Worm (Caenorhabditis elegans) whole organism, L3 larva: Measurements from ENCODE around the gene hecw-1.
"Not testable (repeated sequence)": the region's sequence is repeated elsewhere in the genome, so short reads cannot be mapped to it uniquely, and the experiment has no call there.

Experiments
- ceh-82 ChIP-seq: fragments of 150-350 bp; optimal IDR thresholded peaks from 2 replicates; lab custom pipeline; 2014; ENCODE audit warnings: missing biosample characterization, missing genetic modification characterization
- egl-27 ChIP-seq: sonication (generic microtip); optimal IDR thresholded peaks from 4 replicates; lab custom pipeline; 2017; ENCODE audit warnings: missing biosample characterization, missing genetic modification reagents, missing genetic modification characterization
- mdl-1 ChIP-seq: fragments of 150-350 bp; optimal IDR thresholded peaks from 2 replicates; lab custom pipeline; 2014; ENCODE audit warnings: missing biosample characterization, missing genetic modification characterization
- nhr-12 ChIP-seq: fragments of 150-350 bp; optimal IDR thresholded peaks from 2 replicates; lab custom pipeline; 2014; ENCODE audit warnings: missing biosample characterization, missing genetic modification characterization
- nhr-28 ChIP-seq: fragments of 150-350 bp; optimal IDR thresholded peaks from 2 replicates; lab custom pipeline; 2014; ENCODE audit warnings: missing biosample characterization, missing genetic modification characterization
- sea-2 ChIP-seq: fragments of 150-350 bp; sonication (generic microtip); optimal IDR thresholded peaks from 4 replicates; lab custom pipeline; 2014; ENCODE audit warnings: missing biosample characterization, missing genetic modification reagents, missing genetic modification characterization
- skn-1 ChIP-seq: fragments of 150-350 bp; optimal IDR thresholded peaks from 2 replicates; lab custom pipeline; 2014; ENCODE audit warnings: missing biosample characterization, missing genetic modification characterization
- snpc-4 ChIP-seq: fragments of 150-350 bp; optimal IDR thresholded peaks from 2 replicates; lab custom pipeline; 2014; ENCODE audit warnings: missing biosample characterization, missing genetic modification characterization
- tbx-2 ChIP-seq: sonication (generic microtip); optimal IDR thresholded peaks from 2 replicates; lab custom pipeline; 2016; ENCODE audit warnings: mild to moderate bottlenecking, missing genetic modification characterization, missing compliant biosample characterization

ce11 chrIII:3332736-3333135 is 57.0 kb downstream of the hecw-1 start, which contains the start of gene Y53G8AR.1:
- not testable (repeated sequence) for TF ChIP-seq snpc-4 (tag; lab: Kevin White, UChicago); nhr-28; tbx-2 (tag; lab: Kevin White, UChicago); skn-1 (tag; lab: Kevin White, UChicago); ceh-82; nhr-12 (tag; lab: Kevin White, UChicago); mdl-1 (tag; lab: Kevin White, UChicago); sea-2; egl-27 (tag; lab: Kevin White, UChicago)
